Worm (Caenorhabditis elegans) whole organism, young adult: ENCODE results near the gene rrf-3.

Experiments used
- F10E7.11 ChIP-seq: sonication (generic microtip); optimal IDR thresholded peaks from 2 replicates; lab custom pipeline; 2017; ENCODE audit warnings: mild to moderate bottlenecking, missing genetic modification characterization, moderate library complexity, missing compliant biosample characterization
- F33H1.4 ChIP-seq: fragments of 200-800 bp; sonication (Bioruptor generic); IDR thresholded peaks from 2 replicates; pipeline ENCODE4 v1.3.6; 2022; ENCODE audit warnings: missing genetic modification reagents, missing genetic modification characterization, missing compliant biosample characterization
- F39B2.1 ChIP-seq: fragments of 200-800 bp; sonication (Bioruptor generic); IDR thresholded peaks from 2 replicates; pipeline ENCODE4 v1.3.6; 2022; ENCODE audit warnings: missing genetic modification reagents, missing genetic modification characterization, missing compliant biosample characterization
- F49E8.2 ChIP-seq: sonication (generic microtip); optimal IDR thresholded peaks from 3 replicates; lab custom pipeline; 2017; ENCODE audit warnings: missing genetic modification characterization, mild to moderate bottlenecking, missing compliant biosample characterization, antibody characterized with exemption, moderate library complexity; ENCODE audit not compliant: insufficient read depth
- F55B11.4 ChIP-seq: sonication (generic microtip); optimal IDR thresholded peaks from 2 replicates; lab custom pipeline; 2016; ENCODE audit warnings: missing compliant biosample characterization, missing genetic modification characterization, borderline replicate concordance; ENCODE audit not compliant: insufficient read depth
- F57A8.1 ChIP-seq: fragments of 200-800 bp; sonication (Bioruptor generic); optimal IDR thresholded peaks from 2 replicates; lab custom pipeline; 2018; ENCODE audit warnings: mild to moderate bottlenecking, missing genetic modification characterization, moderate library complexity, missing compliant biosample characterization
- T07F8.4 ChIP-seq: sonication (generic microtip); optimal IDR thresholded peaks from 2 replicates; lab custom pipeline; 2016; ENCODE audit warnings: mild to moderate bottlenecking, missing genetic modification characterization, moderate library complexity, missing compliant biosample characterization
- Y53F4B.3 ChIP-seq: fragments of 200-800 bp; sonication (Bioruptor generic); IDR thresholded peaks from 2 replicates; pipeline ENCODE4 v1.3.6; 2022; ENCODE audit warnings: missing genetic modification reagents, missing genetic modification characterization, missing compliant biosample characterization
- Y67H2A.10 ChIP-seq: fragments of 200-800 bp; sonication (Bioruptor generic); conservative IDR thresholded peaks from 2 replicates; pipeline ENCODE4 v1.3.6; 2022; ENCODE audit warnings: missing genetic modification reagents, missing genetic modification characterization, missing compliant biosample characterization
- ZK185.1 ChIP-seq: sonication (generic microtip); optimal IDR thresholded peaks from 2 replicates; lab custom pipeline; 2016; ENCODE audit warnings: mild to moderate bottlenecking, missing genetic modification characterization, missing compliant biosample characterization; ENCODE audit not compliant: poor library complexity, severe bottlenecking
- attf-5 ChIP-seq: fragments of 200-800 bp; sonication (Bioruptor generic); optimal IDR thresholded peaks from 2 replicates; lab custom pipeline; 2018; ENCODE audit warnings: mild to moderate bottlenecking, missing genetic modification characterization, missing compliant biosample characterization
- ccch-3 ChIP-seq: fragments of 200-800 bp; sonication (Bioruptor generic); optimal IDR thresholded peaks from 2 replicates; lab custom pipeline; 2018; ENCODE audit warnings: mild to moderate bottlenecking, missing genetic modification characterization, missing compliant biosample characterization
- ceh-79 ChIP-seq: sonication (generic microtip); optimal IDR thresholded peaks from 2 replicates; lab custom pipeline; 2017; ENCODE audit warnings: mild to moderate bottlenecking, missing genetic modification characterization, missing compliant biosample characterization
- chd-7 ChIP-seq: sonication (generic microtip); optimal IDR thresholded peaks from 2 replicates; lab custom pipeline; 2016; ENCODE audit warnings: mild to moderate bottlenecking, missing genetic modification characterization, moderate library complexity, missing compliant biosample characterization
- dpff-1 ChIP-seq: sonication (generic microtip); optimal IDR thresholded peaks from 2 replicates; lab custom pipeline; 2017; ENCODE audit warnings: mild to moderate bottlenecking, missing genetic modification characterization, missing compliant biosample characterization
- dpl-1 ChIP-seq: fragments of 150-350 bp; optimal IDR thresholded peaks from 2 replicates; lab custom pipeline; 2014; ENCODE audit warnings: missing biosample characterization, missing genetic modification reagents, missing genetic modification characterization
- efl-1 ChIP-seq: fragments of 150-350 bp; optimal IDR thresholded peaks from 2 replicates; lab custom pipeline; 2014; ENCODE audit warnings: missing biosample characterization, missing genetic modification reagents, missing genetic modification characterization
- egl-18 ChIP-seq: fragments of 200-800 bp; sonication (Bioruptor generic); IDR thresholded peaks from 2 replicates; pipeline ENCODE4 v1.3.6; 2022; ENCODE audit warnings: missing genetic modification reagents, missing genetic modification characterization, missing compliant biosample characterization
- ekl-4 ChIP-seq: fragments of 200-800 bp; sonication (Bioruptor generic); IDR thresholded peaks from 2 replicates; pipeline ENCODE4 v1.3.6; 2022; ENCODE audit warnings: missing genetic modification reagents, missing genetic modification characterization, missing compliant biosample characterization
- him-1 ChIP-seq: sonication (generic microtip); optimal IDR thresholded peaks from 2 replicates; lab custom pipeline; 2016; ENCODE audit warnings: missing genotype, missing genetic modification reagents, missing genetic modification characterization, missing compliant biosample characterization
- hlh-12 ChIP-seq: sonication (generic microtip); optimal IDR thresholded peaks from 2 replicates; lab custom pipeline; 2016; ENCODE audit warnings: missing genetic modification characterization, missing compliant biosample characterization
- hsf-1 ChIP-seq: fragments of 200-800 bp; sonication (Bioruptor generic); IDR thresholded peaks from 2 replicates; pipeline ENCODE4 v1.3.6; 2022; ENCODE audit warnings: missing genetic modification reagents, missing genetic modification characterization, missing compliant biosample characterization
- let-526 ChIP-seq: fragments of 200-800 bp; sonication (Bioruptor generic); IDR thresholded peaks from 2 replicates; pipeline ENCODE4 v1.3.6; 2022; ENCODE audit warnings: missing genetic modification reagents, missing genetic modification characterization, missing compliant biosample characterization
- let-607 ChIP-seq, 2 experiments: fragments of 200-800 bp in 1 of 2; sonication (Bioruptor generic) in 1 of 2; sonication (generic microtip) in 1 of 2; optimal IDR thresholded peaks; 2 replicates each; lab custom pipeline; 2016 to 2018; ENCODE audit warnings: mild to moderate bottlenecking in 2 of 2, missing compliant biosample characterization in 2 of 2, missing genetic modification characterization in 2 of 2, moderate library complexity in 2 of 2, missing genotype in 1 of 2
- lin-35 ChIP-seq, 3 experiments: fragments of 150-350 bp in 2 of 3; sonication (generic microtip) in 1 of 3; optimal IDR thresholded peaks; 2 replicates each; lab custom pipeline; 2014 to 2018; ENCODE audit warnings: missing biosample characterization in 3 of 3, missing genetic modification characterization in 3 of 3, missing genetic modification reagents in 3 of 3
- lin-40 ChIP-seq: sonication (generic microtip); optimal IDR thresholded peaks from 2 replicates; lab custom pipeline; 2016; ENCODE audit warnings: missing genetic modification characterization, mild to moderate bottlenecking, missing compliant biosample characterization, missing genotype, missing genetic modification reagents
- lin-54 ChIP-seq: fragments of 200-800 bp; sonication (Bioruptor generic); optimal IDR thresholded peaks from 2 replicates; lab custom pipeline; 2018; ENCODE audit warnings: mild to moderate bottlenecking, missing genetic modification characterization, missing compliant biosample characterization
- lsy-27 ChIP-seq: sonication (generic microtip); optimal IDR thresholded peaks from 2 replicates; lab custom pipeline; 2017; ENCODE audit warnings: missing genetic modification characterization, mild to moderate bottlenecking, missing compliant biosample characterization, antibody characterized with exemption, missing genotype, borderline replicate concordance; ENCODE audit not compliant: insufficient read depth
- mcd-1 ChIP-seq: fragments of 200-800 bp; sonication (Bioruptor generic); IDR thresholded peaks from 2 replicates; pipeline ENCODE4 v1.3.6; 2022; ENCODE audit warnings: missing genetic modification reagents, missing genetic modification characterization, missing compliant biosample characterization
- mes-4 ChIP-seq: sonication (generic microtip); optimal IDR thresholded peaks from 2 replicates; lab custom pipeline; 2016; ENCODE audit warnings: missing genotype, missing genetic modification characterization, missing compliant biosample characterization
- nfya-1 ChIP-seq: sonication (generic microtip); optimal IDR thresholded peaks from 2 replicates; lab custom pipeline; 2017; ENCODE audit warnings: antibody characterized with exemption, missing compliant biosample characterization, missing genetic modification characterization, borderline replicate concordance; ENCODE audit not compliant: insufficient read depth
- nhr-120 ChIP-seq: fragments of 200-800 bp; sonication (Bioruptor generic); IDR thresholded peaks from 2 replicates; pipeline ENCODE4 v1.3.6; 2022; ENCODE audit warnings: missing genetic modification characterization, missing compliant biosample characterization
- nhr-179 ChIP-seq: sonication (generic microtip); optimal IDR thresholded peaks from 2 replicates; lab custom pipeline; 2016; ENCODE audit warnings: mild to moderate bottlenecking, missing genetic modification characterization, missing compliant biosample characterization
- nhr-27 ChIP-seq: fragments of 200-800 bp; sonication (Bioruptor generic); optimal IDR thresholded peaks from 2 replicates; lab custom pipeline; 2018; ENCODE audit warnings: mild to moderate bottlenecking, missing genetic modification characterization, moderate library complexity, missing compliant biosample characterization
- nhr-80 ChIP-seq: sonication (generic microtip); optimal IDR thresholded peaks from 2 replicates; lab custom pipeline; 2016; ENCODE audit warnings: missing genetic modification characterization, missing compliant biosample characterization
- pbrm-1 ChIP-seq: fragments of 200-800 bp; sonication (Bioruptor generic); IDR thresholded peaks from 2 replicates; pipeline ENCODE4 v1.3.6; 2022; ENCODE audit warnings: missing genetic modification reagents, missing genetic modification characterization, missing compliant biosample characterization
- sdz-38 ChIP-seq: sonication (generic microtip); optimal IDR thresholded peaks from 2 replicates; lab custom pipeline; 2016; ENCODE audit warnings: missing genotype, missing genetic modification characterization, missing compliant biosample characterization
- somi-1 ChIP-seq: fragments of 200-800 bp; sonication (Bioruptor generic); optimal IDR thresholded peaks from 2 replicates; lab custom pipeline; 2018; ENCODE audit warnings: mild to moderate bottlenecking, missing genetic modification characterization, missing compliant biosample characterization
- tbx-9 ChIP-seq: sonication (generic microtip); optimal IDR thresholded peaks from 2 replicates; lab custom pipeline; 2016; ENCODE audit warnings: borderline replicate concordance, missing genetic modification characterization, inconsistent platforms, missing compliant biosample characterization
- tlf-1 ChIP-seq: fragments of 200-800 bp; sonication (Bioruptor generic); optimal IDR thresholded peaks from 2 replicates; lab custom pipeline; 2018; ENCODE audit warnings: mild to moderate bottlenecking, missing genetic modification characterization, missing compliant biosample characterization
- unc-130 ChIP-seq: sonication (generic microtip); optimal IDR thresholded peaks from 2 replicates; lab custom pipeline; 2016; ENCODE audit warnings: missing genetic modification reagents, missing genetic modification characterization, missing compliant biosample characterization
- xnd-1 ChIP-seq: sonication (generic microtip); optimal IDR thresholded peaks from 2 replicates; lab custom pipeline; 2016; ENCODE audit warnings: missing genotype, missing genetic modification reagents, missing genetic modification characterization, missing compliant biosample characterization
- zfh-2 ChIP-seq: fragments of 200-800 bp; sonication (Bioruptor generic); conservative IDR thresholded peaks from 2 replicates; pipeline ENCODE4 v1.3.6; 2022; ENCODE audit warnings: missing genetic modification reagents, missing genetic modification characterization, missing compliant biosample characterization
- ztf-25 ChIP-seq: fragments of 200-800 bp; sonication (Bioruptor generic); IDR thresholded peaks from 2 replicates; pipeline ENCODE4 v1.3.6; 2022; ENCODE audit warnings: missing genetic modification reagents, missing genetic modification characterization, missing compliant biosample characterization
- ztf-26 ChIP-seq: sonication (generic microtip); optimal IDR thresholded peaks from 2 replicates; lab custom pipeline; 2017; ENCODE audit warnings: missing genetic modification characterization, missing compliant biosample characterization
- ztf-6 ChIP-seq: fragments of 200-800 bp; sonication (Bioruptor generic); IDR thresholded peaks from 2 replicates; pipeline ENCODE4 v1.3.6; 2022; ENCODE audit warnings: missing genetic modification reagents, missing genetic modification characterization, missing compliant biosample characterization

The rrf-3 gene

ce11 chrII:8181437-8181836 lies 19.2 kb downstream of the rrf-3 start, which contains the start of gene dylt-3:
Gene dylt-3, plus strand, starts transcription at chrII:8181737.
- TF ChIP-seq nhr-179 (no peak), sdz-38 (no peak), nhr-120 (GFP tag; lab: Robert Waterston, UW) (no peak), Y67H2A.10 (no peak), pbrm-1 (GFP tag; lab: Robert Waterston, UW) (no peak)

DNA sequence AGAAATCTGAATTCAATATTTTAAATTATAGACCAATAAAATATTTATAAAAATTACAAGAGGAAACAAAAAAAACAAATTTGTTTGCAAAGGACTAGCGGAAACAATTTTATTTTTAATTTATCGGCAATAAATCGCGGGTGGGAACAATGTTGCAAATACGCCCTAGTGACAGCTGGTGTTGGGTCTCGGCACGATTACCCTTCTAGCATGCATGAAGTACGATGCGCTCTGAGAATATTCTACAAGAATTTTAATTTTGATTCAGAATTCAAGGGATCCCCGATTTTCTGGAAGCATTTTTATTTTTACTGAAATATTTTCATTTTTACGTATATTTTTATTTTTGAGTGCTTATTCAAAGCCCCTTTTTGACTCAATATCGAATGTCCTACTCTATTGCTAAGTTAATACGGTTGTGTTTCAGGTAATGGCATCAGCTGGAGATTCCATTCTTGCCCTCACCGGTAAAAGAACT lies 22.8 kb downstream of the rrf-3 start, which contains the start of the genes mig-5 and cct-1:
Gene mig-5, minus strand, starts transcription at position 8 of the 478 bp plus-strand sequence.
Gene cct-1, plus strand, starts transcription at position 428 of the 478 bp plus-strand sequence.
- TF ChIP-seq tlf-1 (peak; percentile 84), Y53F4B.3 (GFP tag; lab: Robert Waterston, UW) (no peak), chd-7 (tag; lab: Kevin White, UChicago) (peak; percentile 7), mcd-1 (GFP tag; lab: Robert Waterston, UW) (peak; percentile 99), efl-1 (peak; percentile 81), him-1 (tag; lab: Kevin White, UChicago) (peak; percentile 54), lsy-27 (tag; lab: Kevin White, UChicago) (no peak), ztf-6 (no peak), ekl-4 (peak; percentile 91), F33H1.4 (GFP tag; lab: Robert Waterston, UW) (peak; percentile 100), zfh-2 (GFP tag; lab: Robert Waterston, UW) (no peak), T07F8.4 (tag; lab: Kevin White, UChicago) (peak; percentile 9), dpff-1 (no peak), hsf-1 (peak; percentile 90), xnd-1 (tag; lab: Kevin White, UChicago) (peak; percentile 16), F55B11.4 (no peak), nhr-80 (tag; lab: Kevin White, UChicago) (peak; percentile 62), lin-54 (GFP tag; lab: Kevin White, UChicago) (peak; percentile 90), egl-18 (GFP tag; lab: Robert Waterston, UW) (no peak), mes-4 (tag; lab: Kevin White, UChicago) (no peak), hlh-12 (no peak), dpl-1 (GFP tag; lab: Kevin White, UChicago) (peak; percentile 53), somi-1 (GFP tag; lab: Kevin White, UChicago) (peak; percentile 87), let-526 (GFP tag; lab: Robert Waterston, UW) (peak; percentile 64; the same call in 1 of the 2 replicates), nhr-120 (GFP tag; lab: Robert Waterston, UW) (no peak), ZK185.1 (tag; lab: Kevin White, UChicago) (peak; percentile 96), ztf-25 (GFP tag; lab: Robert Waterston, UW) (no peak), lin-35 (GFP tag; optimal IDR thresholded peaks at IDR 0.05; lab: Kevin White, UChicago) (peak in 2 of 3 experiments; percentile 77 to 92), unc-130 (GFP tag; lab: Kevin White, UChicago) (peak; percentile 67), attf-5 (peak; percentile 96), F10E7.11 (tag; lab: Kevin White, UChicago) (no peak), F57A8.1 (GFP tag; lab: Kevin White, UChicago) (no peak), ztf-26 (tag; lab: Kevin White, UChicago) (peak; percentile 74), nhr-27 (tag; lab: Kevin White, UChicago) (no peak), tbx-9 (tag; lab: Kevin White, UChicago) (no peak), nfya-1 (tag; lab: Kevin White, UChicago) (no peak), ceh-79 (no peak), F49E8.2 (tag; lab: Kevin White, UChicago) (peak; percentile 70), ccch-3 (no peak), lin-40 (tag; lab: Kevin White, UChicago) (peak; percentile 96), let-607 (tag; optimal IDR thresholded peaks at IDR 0.05; lab: Kevin White, UChicago) (peak in 1 of 2 experiments; percentile 84), F39B2.1 (no peak)
